Fruit fly (Drosophila melanogaster) whole organism, embryonic: Measurements from ENCODE around the gene Pa1.

Experiments
- Abd-B ChIP-seq: fragments of 200-800 bp; sonication (Bioruptor generic); optimal IDR thresholded peaks from 2 replicates; lab custom pipeline; 2018; ENCODE audit warnings: missing biosample characterization, mild to moderate bottlenecking, missing genetic modification characterization, moderate library complexity
- Awh ChIP-seq: fragments of 200-800 bp; sonication (Bioruptor generic); IDR thresholded peaks from 2 replicates; pipeline ENCODE4, ENCODE4 v1.3.6; 2022; ENCODE audit warnings: missing biosample characterization, missing genetic modification characterization
- CG10267 ChIP-seq: fragments of 200-800 bp; sonication (Bioruptor generic); optimal IDR thresholded peaks from 2 replicates; lab custom pipeline; 2018; ENCODE audit warnings: missing biosample characterization, mild to moderate bottlenecking, missing genetic modification characterization, moderate library complexity
- CG10366 ChIP-seq: fragments of 200-800 bp; sonication (Bioruptor generic); IDR thresholded peaks from 2 replicates; pipeline ENCODE4 v1.3.6; 2022; ENCODE audit warnings: missing biosample characterization, missing genetic modification characterization
- CG10979 ChIP-seq: fragments of 200-800 bp; sonication (Bioruptor generic); optimal IDR thresholded peaks from 2 replicates; lab custom pipeline; 2018; ENCODE audit warnings: missing biosample characterization, mild to moderate bottlenecking, missing genetic modification characterization, moderate library complexity
- CG11504 ChIP-seq: fragments of 200-800 bp; sonication (Bioruptor generic); optimal IDR thresholded peaks from 3 replicates; lab custom pipeline; 2019; ENCODE audit warnings: missing biosample characterization, mild to moderate bottlenecking, missing genetic modification characterization, moderate library complexity
- CG12219 ChIP-seq: fragments of 200-800 bp; sonication (Bioruptor generic); optimal IDR thresholded peaks from 3 replicates; lab custom pipeline; 2018; ENCODE audit warnings: missing biosample characterization, mild to moderate bottlenecking, missing genetic modification characterization
- CG1233 ChIP-seq: fragments of 200-800 bp; sonication (Bioruptor generic); optimal IDR thresholded peaks from 4 replicates; lab custom pipeline; 2018; ENCODE audit warnings: missing biosample characterization, mild to moderate bottlenecking, missing genetic modification characterization
- CG13624 ChIP-seq: fragments of 200-800 bp; sonication (Bioruptor generic); optimal IDR thresholded peaks from 2 replicates; lab custom pipeline; 2016; ENCODE audit warnings: missing biosample characterization, missing genetic modification characterization
- CG1603 ChIP-seq: fragments of 200-800 bp; sonication (Bioruptor generic); optimal IDR thresholded peaks from 2 replicates; lab custom pipeline; 2019; ENCODE audit warnings: missing biosample characterization, mild to moderate bottlenecking, missing genetic modification characterization, moderate library complexity
- CG17912 ChIP-seq: fragments of 200-800 bp; sonication (Bioruptor generic); optimal IDR thresholded peaks from 2 replicates; lab custom pipeline; 2018; ENCODE audit warnings: missing biosample characterization, mild to moderate bottlenecking, missing genetic modification characterization
- CG2129 ChIP-seq: fragments of 200-800 bp; sonication (Bioruptor generic); IDR thresholded peaks from 2 replicates; pipeline ENCODE4 v1.3.6; 2022; ENCODE audit warnings: missing biosample characterization, missing genetic modification characterization; ENCODE audit not compliant: partially characterized antibody
- CG31388 ChIP-seq: fragments of 200-800 bp; sonication (Bioruptor generic); optimal IDR thresholded peaks from 2 replicates; lab custom pipeline; 2016; ENCODE audit warnings: missing biosample characterization, missing genetic modification characterization
- CG3163 ChIP-seq: fragments of 200-800 bp; sonication (Bioruptor generic); optimal IDR thresholded peaks from 3 replicates; lab custom pipeline; 2016; ENCODE audit warnings: missing biosample characterization, missing genetic modification characterization
- CG32532 ChIP-seq: fragments of 200-800 bp; sonication (Bioruptor generic); IDR thresholded peaks from 2 replicates; pipeline ENCODE4 v1.3.6; 2022; ENCODE audit warnings: missing biosample characterization, missing genetic modification characterization
- CG4404 ChIP-seq: fragments of 200-800 bp; sonication (Bioruptor generic); IDR thresholded peaks from 2 replicates; pipeline ENCODE4 v1.3.6; 2022; ENCODE audit warnings: missing biosample characterization, missing genetic modification characterization
- CG4424 ChIP-seq: fragments of 200-800 bp; sonication (Bioruptor generic); optimal IDR thresholded peaks from 3 replicates; lab custom pipeline; 2016; ENCODE audit warnings: missing biosample characterization, missing genetic modification characterization
- CG6813 ChIP-seq: fragments of 200-800 bp; sonication (Bioruptor generic); optimal IDR thresholded peaks from 2 replicates; lab custom pipeline; 2017; ENCODE audit warnings: missing biosample characterization, missing genetic modification characterization, mild to moderate bottlenecking, moderate library complexity, missing genetic modification reagents
- CG7556 ChIP-seq: fragments of 200-800 bp; sonication (Bioruptor generic); optimal IDR thresholded peaks from 2 replicates; lab custom pipeline; 2017; ENCODE audit warnings: missing biosample characterization, mild to moderate bottlenecking, missing genetic modification characterization
- CG7839 ChIP-seq: fragments of 200-800 bp; sonication (Bioruptor generic); optimal IDR thresholded peaks from 3 replicates; lab custom pipeline; 2018; ENCODE audit warnings: missing biosample characterization, mild to moderate bottlenecking, missing genetic modification characterization, moderate library complexity
- CG8290 ChIP-seq, 3 experiments: fragments of 200-800 bp; sonication (Bioruptor generic); optimal IDR thresholded peaks; 2 replicates each; lab custom pipeline; 2016 to 2019; ENCODE audit warnings: missing biosample characterization in 3 of 3, missing genetic modification characterization in 3 of 3, mild to moderate bottlenecking in 2 of 3, moderate library complexity in 1 of 3
- Camta ChIP-seq: fragments of 200-800 bp; sonication (Bioruptor generic); optimal IDR thresholded peaks from 2 replicates; lab custom pipeline; 2016; ENCODE audit warnings: missing biosample characterization, missing genetic modification characterization
- Dbx ChIP-seq: fragments of 200-800 bp; sonication (Bioruptor generic); IDR thresholded peaks from 3 replicates; pipeline ENCODE4 v1.3.6; 2022; ENCODE audit warnings: missing biosample characterization, missing genetic modification characterization
- E2f1 ChIP-seq: fragments of 200-800 bp; sonication (Bioruptor generic); IDR thresholded peaks from 2 replicates; pipeline ENCODE4 v1.3.6; 2022; ENCODE audit warnings: missing biosample characterization, missing genetic modification characterization
- Fer3 ChIP-seq: fragments of 200-800 bp; sonication (Bioruptor generic); optimal IDR thresholded peaks from 2 replicates; lab custom pipeline; 2018; ENCODE audit warnings: missing biosample characterization, mild to moderate bottlenecking, missing genetic modification characterization, moderate library complexity
- Hand ChIP-seq: fragments of 200-800 bp; sonication (Bioruptor generic); optimal IDR thresholded peaks from 2 replicates; lab custom pipeline; 2017; ENCODE audit warnings: mild to moderate bottlenecking, missing biosample characterization, missing genetic modification reagents, missing genetic modification characterization
- HmgZ ChIP-seq: fragments of 200-800 bp; sonication (Bioruptor generic); optimal IDR thresholded peaks from 2 replicates; lab custom pipeline; 2018; ENCODE audit warnings: missing biosample characterization, mild to moderate bottlenecking, missing genetic modification characterization
- Hr51 ChIP-seq, 2 experiments: fragments of 200-800 bp; sonication (Bioruptor generic); optimal IDR thresholded peaks; 2 replicates in 1 of 2; 3 replicates in 1 of 2; lab custom pipeline; 2016 to 2018; ENCODE audit warnings: missing biosample characterization in 2 of 2, missing genetic modification characterization in 2 of 2, mild to moderate bottlenecking in 1 of 2, moderate library complexity in 1 of 2
- NC2α ChIP-seq: fragments of 200-800 bp; sonication (Bioruptor generic); optimal IDR thresholded peaks from 2 replicates; lab custom pipeline; 2016; ENCODE audit warnings: missing biosample characterization, missing genetic modification characterization
- Ptx1 ChIP-seq: fragments of 200-800 bp; sonication (Bioruptor generic); IDR thresholded peaks from 2 replicates; pipeline ENCODE4 v1.3.6; 2022; ENCODE audit warnings: missing biosample characterization, missing genetic modification characterization
- Xbp1 ChIP-seq: fragments of 200-800 bp; sonication (Bioruptor generic); optimal IDR thresholded peaks from 3 replicates; lab custom pipeline; 2016; ENCODE audit warnings: missing biosample characterization, mild to moderate bottlenecking, missing genetic modification characterization
- bigmax ChIP-seq: fragments of 200-800 bp; sonication (Bioruptor generic); optimal IDR thresholded peaks from 2 replicates; lab custom pipeline; 2018; ENCODE audit warnings: missing biosample characterization, mild to moderate bottlenecking, missing genetic modification characterization
- chm ChIP-seq: fragments of 200-800 bp; sonication (Bioruptor generic); IDR thresholded peaks from 2 replicates; pipeline ENCODE4 v1.3.6; 2022; ENCODE audit warnings: missing biosample characterization, missing genetic modification characterization
- cwo ChIP-seq: fragments of 200-800 bp; sonication (Bioruptor generic); optimal IDR thresholded peaks from 3 replicates; lab custom pipeline; 2017; ENCODE audit warnings: missing biosample characterization, missing genetic modification characterization, mild to moderate bottlenecking, moderate library complexity, missing genetic modification reagents
- en ChIP-seq: fragments of 200-800 bp; sonication (Bioruptor generic); optimal IDR thresholded peaks from 2 replicates; lab custom pipeline; 2016; ENCODE audit warnings: missing biosample characterization, missing genetic modification characterization
- esg ChIP-seq: fragments of 200-800 bp; sonication (Bioruptor generic); conservative IDR thresholded peaks from 2 replicates; pipeline ENCODE4 v1.3.6; 2022; ENCODE audit warnings: missing biosample characterization, missing genetic modification characterization
- gcm ChIP-seq: fragments of 200-800 bp; sonication (Bioruptor generic); optimal IDR thresholded peaks from 2 replicates; lab custom pipeline; 2019; ENCODE audit warnings: missing biosample characterization, mild to moderate bottlenecking, missing genetic modification characterization, moderate library complexity
- gsb-n ChIP-seq: fragments of 200-800 bp; sonication (Bioruptor generic); optimal IDR thresholded peaks from 3 replicates; lab custom pipeline; 2018; ENCODE audit warnings: missing biosample characterization, mild to moderate bottlenecking, missing genetic modification characterization
- mam ChIP-seq: fragments of 200-800 bp; sonication (Bioruptor generic); optimal IDR thresholded peaks from 3 replicates; lab custom pipeline; 2016; ENCODE audit warnings: missing biosample characterization, missing genetic modification characterization
- nmo ChIP-seq: fragments of 200-800 bp; sonication (Bioruptor generic); optimal IDR thresholded peaks from 2 replicates; lab custom pipeline; 2018; ENCODE audit warnings: missing biosample characterization, mild to moderate bottlenecking, missing genetic modification characterization, moderate library complexity
- odd ChIP-seq: fragments of 200-800 bp; sonication (Bioruptor generic); optimal IDR thresholded peaks from 2 replicates; lab custom pipeline; 2017; ENCODE audit warnings: missing biosample characterization, mild to moderate bottlenecking, missing genetic modification characterization
- pan ChIP-seq, 4 experiments: fragments of >200 bp in 3 of 4; fragments of 200-800 bp in 1 of 4; sonication (Bioruptor generic) in 1 of 4; optimal IDR thresholded peaks in 3 of 4; IDR thresholded peaks in 1 of 4; 2 replicates each; pipeline versions ENCODE4 v1.3.6 to Lab custom; 2017 to 2022; ENCODE audit warnings: missing biosample characterization in 2 of 4, missing genetic modification characterization in 2 of 4, mixed read lengths in 1 of 4
- peb ChIP-seq: fragments of 200-800 bp; sonication (Bioruptor generic); IDR thresholded peaks from 2 replicates; pipeline ENCODE4 v1.3.6; 2022; ENCODE audit warnings: missing biosample characterization, missing genetic modification characterization
- row ChIP-seq: fragments of 200-800 bp; sonication (Bioruptor generic); IDR thresholded peaks from 3 replicates; pipeline ENCODE4 v1.3.6; 2022; ENCODE audit warnings: missing biosample characterization, missing genetic modification characterization
- sens ChIP-seq: fragments of 200-800 bp; sonication (Bioruptor generic); peaks from one replicate; lab custom pipeline; 2016; ENCODE audit warnings: missing biosample characterization, missing genetic modification characterization
- sim ChIP-seq: fragments of 200-800 bp; sonication (Bioruptor generic); IDR thresholded peaks from 2 replicates; pipeline ENCODE4 v1.3.6; 2022; ENCODE audit warnings: missing biosample characterization, missing genetic modification characterization
- so ChIP-seq: fragments of 200-800 bp; sonication (Bioruptor generic); IDR thresholded peaks from 3 replicates; pipeline ENCODE4 v1.3.6; 2022; ENCODE audit warnings: missing biosample characterization, missing genetic modification characterization
- vvl ChIP-seq: fragments of 200-800 bp; sonication (Bioruptor generic); IDR thresholded peaks from 2 replicates; pipeline ENCODE4 v1.3.6; 2022; ENCODE audit warnings: missing biosample characterization, missing genetic modification characterization
- wdn ChIP-seq: fragments of 200-800 bp; sonication (Bioruptor generic); IDR thresholded peaks from 2 replicates; pipeline ENCODE4 v1.3.6; 2022; ENCODE audit warnings: missing biosample characterization, missing genetic modification characterization

Pa1 gene

dm6 chrX:11379139-11379538 is 20.1 kb downstream of the Pa1 start (continued):
- TF ChIP-seq CG3163 (GFP tag; lab: Kevin White, UChicago): no peak
- peak; percentile 23 for TF ChIP-seq CG10979
- peak; percentile 46 for TF ChIP-seq CG13624 (GFP tag; lab: Kevin White, UChicago)
- peak; percentile 35 for TF ChIP-seq HmgZ (tag; lab: Kevin White, UChicago)
- peak; percentile 14 for TF ChIP-seq CG17912
- no peak for TF ChIP-seq pan (optimal IDR thresholded peaks at IDR 0.05; lab: Kevin White, UChicago)
- peak in 1 of 2 experiments; percentile 58 for TF ChIP-seq pan (GFP tag; optimal IDR thresholded peaks at IDR 0.05 in 1 of 2, IDR thresholded peaks at IDR 0.05 in 1 of 2)
- peak; percentile 68 for TF ChIP-seq CG7839 (tag; lab: Kevin White, UChicago)
- peak; percentile 32 for TF ChIP-seq esg (GFP tag; lab: Robert Waterston, UW)
- TF ChIP-seq Xbp1 (GFP tag; lab: Kevin White, UChicago): peak; percentile 19
- TF ChIP-seq bigmax (GFP tag; lab: Kevin White, UChicago): no peak
- peak; percentile 19; the same call in 1 of the 2 replicates for TF ChIP-seq peb (GFP tag; lab: Robert Waterston, UW)
- TF ChIP-seq gcm (GFP tag; lab: Kevin White, UChicago): no peak
- TF ChIP-seq sens (GFP tag; lab: Kevin White, UChicago): peak; percentile 54
- peak; percentile 58; the same call in 2 of the 3 replicates for TF ChIP-seq Dbx (GFP tag; lab: Robert Waterston, UW)
- no peak for TF ChIP-seq NC2α
- TF ChIP-seq nmo (GFP tag; lab: Kevin White, UChicago): peak; percentile 37
- peak; percentile 23 for TF ChIP-seq Abd-B (GFP tag; lab: Kevin White, UChicago)
- 0 out of 2 replicates have a peak, but pooled peaks have one; percentile 24 for TF ChIP-seq Awh
- TF ChIP-seq mam (GFP tag; lab: Kevin White, UChicago): peak; percentile 50
- TF ChIP-seq CG8290 (GFP tag; optimal IDR thresholded peaks at IDR 0.05; lab: Kevin White, UChicago): no peak
- peak in 1 of 2 experiments; percentile 76 for TF ChIP-seq CG8290 (tag; optimal IDR thresholded peaks at IDR 0.05; lab: Kevin White, UChicago)
- no peak for TF ChIP-seq gsb-n (tag; lab: Kevin White, UChicago)
- peak; percentile 45 for TF ChIP-seq E2f1 (GFP tag; lab: Robert Waterston, UW)
- peak; percentile 45 for TF ChIP-seq cwo (GFP tag; lab: Kevin White, UChicago)
- TF ChIP-seq Hand (GFP tag; lab: Kevin White, UChicago): peak; percentile 47
- peak; percentile 65 for TF ChIP-seq vvl
- peak; percentile 19 for TF ChIP-seq CG6813 (GFP tag; lab: Kevin White, UChicago)
- peak; percentile 8 for TF ChIP-seq Camta (GFP tag; lab: Kevin White, UChicago)
- TF ChIP-seq CG4404: no peak
- peak; percentile 79 for TF ChIP-seq row (GFP tag; lab: Robert Waterston, UW)
- TF ChIP-seq en (GFP tag; lab: Kevin White, UChicago): no peak
- peak; percentile 16; the same call in 1 of the 2 replicates for TF ChIP-seq CG10366 (GFP tag; lab: Robert Waterston, UW)
- peak; percentile 23; the same call in 1 of the 3 replicates for TF ChIP-seq so (GFP tag; lab: Robert Waterston, UW)
- peak; percentile 33; the same call in 1 of the 2 replicates for TF ChIP-seq chm
- peak in 1 of 2 experiments; percentile 58 for TF ChIP-seq Hr51 (GFP tag; optimal IDR thresholded peaks at IDR 0.05; lab: Kevin White, UChicago)
- peak; percentile 67 for TF ChIP-seq CG11504 (tag; lab: Kevin White, UChicago)
- TF ChIP-seq sim (GFP tag; lab: Robert Waterston, UW): 0 out of 2 replicates have a peak, but pooled peaks have one; percentile 17
- peak; percentile 56 for TF ChIP-seq Ptx1 (GFP tag; lab: Robert Waterston, UW)
- TF ChIP-seq CG4424 (GFP tag; lab: Kevin White, UChicago): no peak
- peak; percentile 30 for TF ChIP-seq CG1233
- peak; percentile 10 for TF ChIP-seq CG10267 (tag; lab: Kevin White, UChicago)
- TF ChIP-seq odd (GFP tag; lab: Kevin White, UChicago): no peak
- 0 out of 2 replicates have a peak, but pooled peaks have one; percentile 10 for TF ChIP-seq wdn (GFP tag; lab: Robert Waterston, UW)
- TF ChIP-seq CG1603: peak; percentile 61
- peak; percentile 19 for TF ChIP-seq CG12219 (GFP tag; lab: Kevin White, UChicago)
- peak; percentile 61 for TF ChIP-seq Fer3 (tag; lab: Kevin White, UChicago)
- TF ChIP-seq CG31388 (GFP tag; lab: Kevin White, UChicago): no peak
- peak; percentile 33 for TF ChIP-seq CG7556 (GFP tag; lab: Kevin White, UChicago)
- peak; percentile 57; the same call in 1 of the 2 replicates for TF ChIP-seq CG32532 (GFP tag; lab: Robert Waterston, UW)
- no peak for TF ChIP-seq CG2129 (GFP tag; lab: Robert Waterston, UW)
